Worm (Caenorhabditis elegans) whole organism, late embryonic: ENCODE measurements around the gene gdi-1.

Experiments used
- ceh-48 ChIP-seq: sonication (generic microtip); optimal IDR thresholded peaks from 2 replicates; lab custom pipeline; 2016; ENCODE audit warnings: missing genetic modification characterization, inconsistent platforms, missing compliant biosample characterization
- dmd-4 ChIP-seq: sonication (generic microtip); optimal IDR thresholded peaks from 2 replicates; lab custom pipeline; 2016; ENCODE audit warnings: borderline replicate concordance, missing genetic modification characterization, missing compliant biosample characterization
- fkh-10 ChIP-seq: fragments of 150-350 bp; optimal IDR thresholded peaks from 2 replicates; lab custom pipeline; 2014; ENCODE audit warnings: missing biosample characterization, missing genetic modification reagents, missing genetic modification characterization
- odd-2 ChIP-seq: sonication (generic microtip); optimal IDR thresholded peaks from 2 replicates; lab custom pipeline; 2017; ENCODE audit warnings: antibody characterized with exemption, mild to moderate bottlenecking, missing genetic modification characterization, missing compliant biosample characterization
- pag-3 ChIP-seq: sonication (generic microtip); optimal IDR thresholded peaks from 2 replicates; lab custom pipeline; 2016; ENCODE audit warnings: missing compliant biosample characterization, missing genetic modification characterization, borderline replicate concordance
- sox-2 ChIP-seq: fragments of 200-800 bp; sonication (Bioruptor generic); IDR thresholded peaks from 2 replicates; pipeline ENCODE4 v1.3.6; 2022; ENCODE audit warnings: missing genetic modification reagents, missing genetic modification characterization, missing compliant biosample characterization
- sox-4 ChIP-seq: sonication (generic microtip); optimal IDR thresholded peaks from 2 replicates; lab custom pipeline; 2017; ENCODE audit warnings: mild to moderate bottlenecking, missing genetic modification characterization, inconsistent platforms, missing compliant biosample characterization
- tbx-7 ChIP-seq: sonication (generic microtip); optimal IDR thresholded peaks from 2 replicates; lab custom pipeline; 2016; ENCODE audit warnings: missing genotype, missing genetic modification characterization, missing compliant biosample characterization
- unc-42 ChIP-seq: sonication (generic microtip); optimal IDR thresholded peaks from 2 replicates; lab custom pipeline; 2016; ENCODE audit warnings: missing genotype, missing genetic modification characterization, missing compliant biosample characterization

DNA sequence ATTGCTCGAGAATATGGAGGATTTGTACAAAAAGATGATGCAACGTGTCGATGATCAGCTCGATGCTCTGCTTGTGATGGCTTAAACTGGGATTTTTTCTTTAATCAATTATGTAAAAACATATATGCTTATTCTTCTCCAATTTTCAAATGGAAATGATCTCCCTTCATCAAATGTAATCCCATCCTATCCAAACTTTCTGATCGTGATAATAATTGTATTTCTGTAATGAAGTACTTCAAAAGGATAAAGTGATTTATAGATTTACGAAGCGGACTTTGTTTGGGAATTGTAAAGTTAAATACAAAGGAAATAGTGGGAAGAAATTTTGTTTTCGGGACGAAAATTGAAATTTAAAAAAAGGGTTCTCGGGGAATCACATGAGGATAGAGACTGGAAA is 2.1 kb downstream of the gdi-1 start:
- TF ChIP-seq pag-3 (tag; lab: Kevin White, UChicago) (no peak), fkh-10 (GFP tag; lab: Kevin White, UChicago) (no peak), odd-2 (no peak), sox-2 (GFP tag; lab: Robert Waterston, UW) (no peak), dmd-4 (tag; lab: Kevin White, UChicago) (no peak), ceh-48 (tag; lab: Kevin White, UChicago) (no peak), unc-42 (no peak), sox-4 (tag; lab: Kevin White, UChicago) (no peak), tbx-7 (tag; lab: Kevin White, UChicago) (no peak)
